Worm (Caenorhabditis elegans) whole organism, L4 larva: Measurements from ENCODE around the gene T24D5.6.

Source experiments
- F44E2.7 ChIP-seq: fragments of 200-800 bp; sonication (Bioruptor generic); IDR thresholded peaks from 2 replicates; pipeline ENCODE4 v2.1.2; 2022; ENCODE audit warnings: missing genetic modification characterization, missing compliant biosample characterization
- F49E8.2 ChIP-seq: sonication (generic microtip); optimal IDR thresholded peaks from 2 replicates; lab custom pipeline; 2016; ENCODE audit warnings: missing compliant biosample characterization, mild to moderate bottlenecking, missing genetic modification characterization, borderline replicate concordance
- T26A8.4 ChIP-seq: fragments of 200-800 bp; sonication (Bioruptor generic); IDR thresholded peaks from 2 replicates; pipeline ENCODE4 v1.3.6; 2022; ENCODE audit warnings: missing genetic modification characterization, missing compliant biosample characterization
- Y105C5A.15 ChIP-seq: fragments of 200-800 bp; sonication (Bioruptor generic); IDR thresholded peaks from 2 replicates; pipeline ENCODE4 v1.3.6; 2022; ENCODE audit warnings: missing genetic modification characterization, missing compliant biosample characterization
- aha-1 ChIP-seq: fragments of 150-350 bp; peaks from one replicate; lab custom pipeline; 2014; ENCODE audit warnings: missing biosample characterization, missing genetic modification characterization
- ceh-62 ChIP-seq: sonication (generic microtip); optimal IDR thresholded peaks from 2 replicates; lab custom pipeline; 2017; ENCODE audit warnings: missing biosample characterization, missing genetic modification characterization
- cey-2 ChIP-seq: sonication (generic microtip); optimal IDR thresholded peaks from 3 replicates; lab custom pipeline; 2017; ENCODE audit warnings: missing genetic modification characterization, mild to moderate bottlenecking, missing compliant biosample characterization, antibody characterized with exemption, borderline replicate concordance; ENCODE audit not compliant: insufficient read depth
- daf-12 ChIP-seq: fragments of 150-350 bp; optimal IDR thresholded peaks from 2 replicates; lab custom pipeline; 2014; ENCODE audit warnings: missing biosample characterization, missing genetic modification reagents, missing genetic modification characterization
- dmd-6 ChIP-seq: fragments of 200-800 bp; sonication (Bioruptor generic); IDR thresholded peaks from 2 replicates; pipeline ENCODE4 v1.3.6; 2022; ENCODE audit warnings: missing genetic modification reagents, missing genetic modification characterization, missing compliant biosample characterization
- dpl-1 ChIP-seq: fragments of 150-350 bp; optimal IDR thresholded peaks from 2 replicates; lab custom pipeline; 2014; ENCODE audit warnings: missing biosample characterization, missing genetic modification reagents, missing genetic modification characterization
- dve-1 ChIP-seq: sonication (generic microtip); optimal IDR thresholded peaks from 2 replicates; lab custom pipeline; 2017; ENCODE audit warnings: antibody characterized with exemption, mild to moderate bottlenecking, missing genetic modification characterization, missing compliant biosample characterization; ENCODE audit not compliant: insufficient read depth
- egl-43 ChIP-seq: fragments of 200-800 bp; sonication (Bioruptor generic); IDR thresholded peaks from 2 replicates; pipeline ENCODE4 v1.3.6; 2022; ENCODE audit warnings: missing genetic modification reagents, missing genetic modification characterization, missing compliant biosample characterization
- hif-1 ChIP-seq, 2 experiments: sonication (generic microtip); optimal IDR thresholded peaks; 2 replicates each; lab custom pipeline; 2016 to 2017; ENCODE audit warnings: missing compliant biosample characterization in 2 of 2, missing genetic modification characterization in 2 of 2, missing genetic modification reagents in 2 of 2, missing genotype in 2 of 2, mild to moderate bottlenecking in 1 of 2
- hlh-11 ChIP-seq: fragments of 200-800 bp; sonication (Bioruptor generic); optimal IDR thresholded peaks from 2 replicates; lab custom pipeline; 2018; ENCODE audit warnings: mild to moderate bottlenecking, missing genetic modification characterization, missing compliant biosample characterization
- hlh-30 ChIP-seq: sonication (generic microtip); optimal IDR thresholded peaks from 2 replicates; lab custom pipeline; 2017; ENCODE audit warnings: antibody characterized with exemption, mild to moderate bottlenecking, missing genetic modification characterization, missing compliant biosample characterization; ENCODE audit not compliant: insufficient read depth
- jun-1 ChIP-seq: fragments of 150-350 bp; optimal IDR thresholded peaks from 2 replicates; lab custom pipeline; 2014; ENCODE audit warnings: missing biosample characterization, missing genetic modification reagents, missing genetic modification characterization
- lin-13 ChIP-seq: fragments of 150-350 bp; optimal IDR thresholded peaks from 2 replicates; lab custom pipeline; 2014; ENCODE audit warnings: missing biosample characterization, missing genetic modification reagents, missing genetic modification characterization
- lin-38 ChIP-seq: fragments of 200-800 bp; sonication (Bioruptor generic); IDR thresholded peaks from 2 replicates; pipeline ENCODE4 v1.3.6; 2022; ENCODE audit warnings: missing genetic modification reagents, missing genetic modification characterization, missing compliant biosample characterization
- lir-3 ChIP-seq: sonication (generic microtip); optimal IDR thresholded peaks from 2 replicates; lab custom pipeline; 2016; ENCODE audit warnings: mild to moderate bottlenecking, missing genetic modification characterization, missing compliant biosample characterization
- lsy-2 ChIP-seq, 2 experiments: fragments of 150-350 bp in 1 of 2; sonication (generic microtip) in 1 of 2; optimal IDR thresholded peaks; 2 replicates each; lab custom pipeline; 2014 to 2017; ENCODE audit warnings: missing biosample characterization in 2 of 2, missing genetic modification characterization in 2 of 2
- madf-5 ChIP-seq, 2 experiments: fragments of 200-800 bp; sonication (Bioruptor generic); IDR thresholded peaks; 2 replicates each; pipeline ENCODE4 v1.3.6; 2022; ENCODE audit warnings: missing compliant biosample characterization in 2 of 2, missing genetic modification characterization in 2 of 2
- madf-9 ChIP-seq: fragments of 200-800 bp; sonication (Bioruptor generic); conservative IDR thresholded peaks from 2 replicates; pipeline ENCODE4 v1.3.6; 2022; ENCODE audit warnings: missing genetic modification reagents, missing genetic modification characterization, missing compliant biosample characterization
- mdl-1 ChIP-seq, 2 experiments: fragments of 150-350 bp in 1 of 2; sonication (generic microtip) in 1 of 2; optimal IDR thresholded peaks; 2 replicates each; lab custom pipeline; 2014 to 2017; ENCODE audit warnings: missing biosample characterization in 2 of 2, missing genetic modification characterization in 2 of 2
- mdt-29 ChIP-seq: fragments of 200-800 bp; sonication (Bioruptor generic); IDR thresholded peaks from 2 replicates; pipeline ENCODE4 v1.3.6; 2022; ENCODE audit warnings: missing genetic modification reagents, missing genetic modification characterization, missing compliant biosample characterization
- mep-1 ChIP-seq: fragments of 150-350 bp; sonication (generic microtip); optimal IDR thresholded peaks from 3 replicates; lab custom pipeline; 2014; ENCODE audit warnings: missing biosample characterization, missing genetic modification characterization
- mes-2 ChIP-seq: sonication (generic microtip); optimal IDR thresholded peaks from 2 replicates; lab custom pipeline; 2016; ENCODE audit warnings: missing genotype, mild to moderate bottlenecking, missing genetic modification characterization, missing compliant biosample characterization; ENCODE audit not compliant: poor library complexity, severe bottlenecking
- mxl-2 ChIP-seq: fragments of 200-800 bp; sonication (Bioruptor generic); conservative IDR thresholded peaks from 2 replicates; pipeline ENCODE4 v1.3.6; 2022; ENCODE audit warnings: missing genetic modification reagents, missing genetic modification characterization, missing compliant biosample characterization
- mxl-3 ChIP-seq: fragments of 200-800 bp; sonication (Bioruptor generic); optimal IDR thresholded peaks from 2 replicates; lab custom pipeline; 2018; ENCODE audit warnings: mild to moderate bottlenecking, missing genetic modification characterization, missing compliant biosample characterization
- nhr-102 ChIP-seq: sonication (generic microtip); optimal IDR thresholded peaks from 2 replicates; lab custom pipeline; 2016; ENCODE audit warnings: mild to moderate bottlenecking, missing genetic modification characterization, moderate library complexity, missing compliant biosample characterization
- nhr-11 ChIP-seq: fragments of 150-350 bp; optimal IDR thresholded peaks from 2 replicates; lab custom pipeline; 2014; ENCODE audit warnings: missing biosample characterization, missing genetic modification characterization
- nhr-237 ChIP-seq: sonication (generic microtip); optimal IDR thresholded peaks from 2 replicates; lab custom pipeline; 2017; ENCODE audit warnings: missing biosample characterization, missing genetic modification characterization
- nhr-25 ChIP-seq: sonication (generic microtip); optimal IDR thresholded peaks from 2 replicates; lab custom pipeline; 2017; ENCODE audit warnings: missing genetic modification characterization, mild to moderate bottlenecking, missing compliant biosample characterization, antibody characterized with exemption, moderate library complexity, borderline replicate concordance; ENCODE audit not compliant: insufficient read depth
- nhr-28 ChIP-seq: fragments of 150-350 bp; optimal IDR thresholded peaks from 2 replicates; lab custom pipeline; 2014; ENCODE audit warnings: missing biosample characterization, missing genetic modification characterization
- nhr-41 ChIP-seq: fragments of 200-800 bp; sonication (Bioruptor generic); IDR thresholded peaks from 2 replicates; pipeline ENCODE4 v1.3.6; 2022; ENCODE audit warnings: missing genetic modification reagents, missing genetic modification characterization, missing compliant biosample characterization
- nhr-48 ChIP-seq: sonication (generic microtip); optimal IDR thresholded peaks from 2 replicates; lab custom pipeline; 2016; ENCODE audit warnings: mild to moderate bottlenecking, missing genetic modification characterization, missing compliant biosample characterization
- nhr-6 ChIP-seq: fragments of 150-350 bp; optimal IDR thresholded peaks from 2 replicates; lab custom pipeline; 2014; ENCODE audit warnings: missing biosample characterization, missing genetic modification characterization
- nhr-77 ChIP-seq: fragments of 150-350 bp; optimal IDR thresholded peaks from 2 replicates; lab custom pipeline; 2014; ENCODE audit warnings: missing biosample characterization, missing genetic modification characterization
- pha-4 ChIP-seq, 2 experiments: fragments of 150-350 bp in 1 of 2; fragments of 200-800 bp in 1 of 2; sonication (Bioruptor generic) in 1 of 2; IDR thresholded peaks in 1 of 2; optimal IDR thresholded peaks in 1 of 2; 2 replicates each; pipeline versions ENCODE4 v1.3.6 to Lab custom; 2014 to 2022; ENCODE audit warnings: missing genetic modification characterization in 2 of 2, missing genetic modification reagents in 2 of 2, missing biosample characterization in 1 of 2, missing compliant biosample characterization in 1 of 2
- pqm-1 ChIP-seq: sonication (generic microtip); optimal IDR thresholded peaks from 2 replicates; lab custom pipeline; 2017; ENCODE audit warnings: missing biosample characterization, missing genetic modification characterization
- unc-130 ChIP-seq: sonication (generic microtip); optimal IDR thresholded peaks from 2 replicates; lab custom pipeline; 2016; ENCODE audit warnings: missing genetic modification reagents, missing genetic modification characterization, missing compliant biosample characterization
- unc-62 ChIP-seq, 3 experiments: fragments of 150-350 bp in 1 of 3; sonication (generic microtip); optimal IDR thresholded peaks in 2 of 3; peaks in 1 of 3; 1 replicate in 1 of 3; 2 replicates in 2 of 3; lab custom pipeline; 2014 to 2017; ENCODE audit warnings: missing biosample characterization in 3 of 3, missing genetic modification characterization in 3 of 3, missing genetic modification reagents in 3 of 3, missing genotype in 1 of 3
- vab-7 ChIP-seq: fragments of 200-800 bp; sonication (Bioruptor generic); IDR thresholded peaks from 2 replicates; pipeline ENCODE4 v1.3.6; 2022; ENCODE audit warnings: missing genetic modification reagents, missing genetic modification characterization, missing compliant biosample characterization
- zfp-3 ChIP-seq: fragments of 200-800 bp; sonication (Bioruptor generic); conservative IDR thresholded peaks from 2 replicates; pipeline ENCODE4 v1.3.6; 2022; ENCODE audit warnings: missing genetic modification reagents, missing genetic modification characterization, missing compliant biosample characterization
- ztf-11 ChIP-seq: fragments of 150-350 bp; optimal IDR thresholded peaks from 2 replicates; lab custom pipeline; 2014; ENCODE audit warnings: missing biosample characterization, missing genetic modification characterization
- ztf-7 ChIP-seq: fragments of 150-350 bp; optimal IDR thresholded peaks from 2 replicates; lab custom pipeline; 2014; ENCODE audit warnings: missing biosample characterization, missing genetic modification characterization

T24D5.6 gene

ce11 chrX:12633862-12634404 lies 30.5 kb downstream of the T24D5.6 start, which contains the start of gene ivns-1 (continued):
- TF ChIP-seq mxl-3 (GFP tag; lab: Kevin White, UChicago) (no peak), ceh-62 (tag; lab: Kevin White, UChicago) (no peak), F44E2.7 (GFP tag; lab: Robert Waterston, UW) (no peak), cey-2 (no peak), F49E8.2 (tag; lab: Kevin White, UChicago) (no peak), mdl-1 (tag; optimal IDR thresholded peaks at IDR 0.05; lab: Kevin White, UChicago) (no peak), unc-62 (GFP tag; optimal IDR thresholded peaks at IDR 0.05 in 1 of 2; lab: Kevin White, UChicago) (peak in 1 of 2 experiments; percentile 10), unc-62 (tag; optimal IDR thresholded peaks at IDR 0.05; lab: Kevin White, UChicago) (no peak), vab-7 (GFP tag; lab: Robert Waterston, UW) (no peak), T26A8.4 (GFP tag; lab: Robert Waterston, UW) (no peak), dve-1 (tag; lab: Kevin White, UChicago) (peak; percentile 55), pqm-1 (tag; lab: Kevin White, UChicago) (peak; percentile 17)

ce11 chrX:12635010-12635409 lies 31.6 kb downstream of the T24D5.6 start:
- TF ChIP-seq madf-5 (GFP tag; IDR thresholded peaks at IDR 0.05; lab: Robert Waterston, UW) = no peak
- TF ChIP-seq lin-38 (GFP tag; lab: Robert Waterston, UW) = peak; percentile 80
- TF ChIP-seq pqm-1 (tag; lab: Kevin White, UChicago) = peak; percentile 45
- no peak for TF ChIP-seq hif-1 (tag; optimal IDR thresholded peaks at IDR 0.05; lab: Kevin White, UChicago)
- peak; percentile 76 for TF ChIP-seq mep-1 (tag; lab: Kevin White, UChicago)
- TF ChIP-seq mdl-1 (tag; optimal IDR thresholded peaks at IDR 0.05; lab: Kevin White, UChicago) = peak in 1 of 2 experiments; percentile 64
- no peak for TF ChIP-seq ztf-7 (tag; lab: Kevin White, UChicago)
- no peak for TF ChIP-seq F44E2.7 (GFP tag; lab: Robert Waterston, UW)
- 0 out of 2 replicates have a peak, but pooled peaks have one; percentile 29 for TF ChIP-seq mxl-2
- peak; percentile 79 for TF ChIP-seq mes-2
- no peak for TF ChIP-seq nhr-237 (tag; lab: Kevin White, UChicago)
- no peak for TF ChIP-seq egl-43 (GFP tag; lab: Robert Waterston, UW)
- peak; percentile 85 for TF ChIP-seq hlh-11 (tag; lab: Kevin White, UChicago)
- peak; percentile 50 for TF ChIP-seq nhr-48 (tag; lab: Kevin White, UChicago)
- no peak for TF ChIP-seq madf-9
- 0 out of 2 replicates have a peak, but pooled peaks have one; percentile 21 for TF ChIP-seq T26A8.4 (GFP tag; lab: Robert Waterston, UW)
- TF ChIP-seq nhr-77 (tag; lab: Kevin White, UChicago) = peak; percentile 84
- peak; percentile 51 for TF ChIP-seq lin-13 (GFP tag; lab: Kevin White, UChicago)
- peak; percentile 33 for TF ChIP-seq nhr-25
- no peak for TF ChIP-seq Y105C5A.15
- TF ChIP-seq lsy-2 (tag; optimal IDR thresholded peaks at IDR 0.05; lab: Kevin White, UChicago) = peak in 1 of 2 experiments; percentile 69
- TF ChIP-seq nhr-28 (tag; lab: Kevin White, UChicago) = peak; percentile 89
- no peak for TF ChIP-seq mdt-29 (GFP tag; lab: Robert Waterston, UW)
- no peak for TF ChIP-seq unc-130 (GFP tag; lab: Kevin White, UChicago)
- peak; percentile 51 for TF ChIP-seq mxl-3 (GFP tag; lab: Kevin White, UChicago)
- TF ChIP-seq nhr-41 = no peak
- TF ChIP-seq nhr-11 = peak; percentile 30
- peak; percentile 82 for TF ChIP-seq nhr-6 (tag; lab: Kevin White, UChicago)
- peak; percentile 54 for TF ChIP-seq dmd-6 (GFP tag; lab: Robert Waterston, UW)
- TF ChIP-seq daf-12 = no peak
- peak in 1 of 2 experiments; percentile 98 for TF ChIP-seq unc-62 (GFP tag; optimal IDR thresholded peaks at IDR 0.05 in 1 of 2; lab: Kevin White, UChicago)
- TF ChIP-seq unc-62 (tag; optimal IDR thresholded peaks at IDR 0.05; lab: Kevin White, UChicago) = no peak
- no peak for TF ChIP-seq pha-4 (GFP tag; IDR thresholded peaks at IDR 0.05; lab: Robert Waterston, UW)
- peak; percentile 90 for TF ChIP-seq pha-4 (tag; optimal IDR thresholded peaks at IDR 0.05; lab: Kevin White, UChicago)
- peak; percentile 27 for TF ChIP-seq hlh-30 (tag; lab: Kevin White, UChicago)
- TF ChIP-seq ztf-11 (tag; lab: Kevin White, UChicago) = no peak
- peak; percentile 2 for TF ChIP-seq nhr-102 (tag; lab: Kevin White, UChicago)
- TF ChIP-seq cey-2 = no peak
- no peak for TF ChIP-seq aha-1 (tag; lab: Kevin White, UChicago)
- TF ChIP-seq dpl-1 (GFP tag; lab: Kevin White, UChicago) = peak; percentile 72
- TF ChIP-seq jun-1 (tag; lab: Kevin White, UChicago) = no peak
- no peak for TF ChIP-seq zfp-3 (GFP tag; lab: Robert Waterston, UW)
- TF ChIP-seq lir-3 = no peak
